Fruit fly (Drosophila melanogaster): ENCODE measurements around the gene CG31097.

CG31097 gene

dm6 chr3R:25247379-25247869 lies 50.2 kb downstream of the CG31097 start, which contains the start of the genes RpS27 and Nup37 (continued):
- TF ChIP-seq Deaf1 (tag; optimal IDR thresholded peaks at IDR 0.05), result peak; percentile 69
- peak; percentile 95 for TF ChIP-seq CG2120 (GFP tag; optimal IDR thresholded peaks at IDR 0.05)
- TF ChIP-seq CG5245 (GFP tag; optimal IDR thresholded peaks at IDR 0.05), result peak; percentile 98
- TF ChIP-seq ind (GFP tag; optimal IDR thresholded peaks at IDR 0.05), result peak; percentile 96
- peak; percentile 98 for TF ChIP-seq CG13296 (GFP tag; optimal IDR thresholded peaks at IDR 0.05)
- TF ChIP-seq HmgZ (tag; optimal IDR thresholded peaks at IDR 0.05), result peak; percentile 99
- TF ChIP-seq cad (GFP tag; optimal IDR thresholded peaks at IDR 0.05), result no peak
- peak; percentile 95 for TF ChIP-seq Dek (tag; optimal IDR thresholded peaks at IDR 0.05)
- peak; percentile 94 for TF ChIP-seq wdn (GFP tag; IDR thresholded peaks at IDR 0.05)
- TF ChIP-seq CG2129 (GFP tag; IDR thresholded peaks at IDR 0.05; ENCODE audit: partially characterized antibody), result no peak
- peak; percentile 98 for TF ChIP-seq Atf3 (GFP tag; optimal IDR thresholded peaks at IDR 0.05)
- peak; percentile 97 for TF ChIP-seq CG12942 (GFP tag; optimal IDR thresholded peaks at IDR 0.05)
- peak; percentile 95 for TF ChIP-seq gsb-n (tag; optimal IDR thresholded peaks at IDR 0.05)
- TF ChIP-seq grn (GFP tag; optimal IDR thresholded peaks at IDR 0.05), result peak; percentile 96
- peak; percentile 100 for TF ChIP-seq CG34376 (GFP tag; optimal IDR thresholded peaks at IDR 0.05)
- peak; percentile 50 to 93 for TF ChIP-seq bsh (GFP tag; optimal IDR thresholded peaks at IDR 0.05)
- TF ChIP-seq dimm (GFP tag; IDR thresholded peaks at IDR 0.05), result peak; percentile 92
- peak; percentile 98 for TF ChIP-seq CG7786 (GFP tag; optimal IDR thresholded peaks at IDR 0.05)
- TF ChIP-seq CG9609 (GFP tag; optimal IDR thresholded peaks at IDR 0.05), result peak; percentile 99
- peak; percentile 99 for TF ChIP-seq CHES-1-like (GFP tag; optimal IDR thresholded peaks at IDR 0.05)
- peak; percentile 94 for TF ChIP-seq CG4730 (GFP tag; IDR thresholded peaks at IDR 0.05)
- peak; percentile 99 for TF ChIP-seq BtbVII (GFP tag; optimal IDR thresholded peaks at IDR 0.05)
- peak; percentile 95 for TF ChIP-seq toy (GFP tag; IDR thresholded peaks at IDR 0.05)
- peak; percentile 97 for TF ChIP-seq org-1 (GFP tag; optimal IDR thresholded peaks at IDR 0.05)
- peak; percentile 94 for TF ChIP-seq kah (GFP tag; optimal IDR thresholded peaks at IDR 0.05)
- TF ChIP-seq YL-1 (GFP tag; optimal IDR thresholded peaks at IDR 0.05), result peak; percentile 100
- TF ChIP-seq Rx (GFP tag; IDR thresholded peaks at IDR 0.05), result peak; percentile 98
- TF ChIP-seq al (GFP tag; IDR thresholded peaks at IDR 0.05), result peak; percentile 95
- peak; percentile 98 for TF ChIP-seq CG18599 (GFP tag; optimal IDR thresholded peaks at IDR 0.05)
- peak; percentile 94 for TF ChIP-seq CG31388 (GFP tag; optimal IDR thresholded peaks at IDR 0.05)
- peak; percentile 91 for TF ChIP-seq cwo (GFP tag; optimal IDR thresholded peaks at IDR 0.05)
- peak; percentile 95 for TF ChIP-seq HLH3B (GFP tag; IDR thresholded peaks at IDR 0.05)
- peak; percentile 77 for TF ChIP-seq Dp (GFP tag; optimal IDR thresholded peaks at IDR 0.05)
- TF ChIP-seq lab (GFP tag; optimal IDR thresholded peaks at IDR 0.05), result peak; percentile 99
- peak; percentile 95 for TF ChIP-seq az2 (GFP tag; optimal IDR thresholded peaks at IDR 0.05)
- TF ChIP-seq CG34422 (GFP tag; IDR thresholded peaks at IDR 0.05), result peak; percentile 97
- peak; percentile 72 for TF ChIP-seq Elba2 (GFP tag; optimal IDR thresholded peaks at IDR 0.05)
- TF ChIP-seq CG8478 (optimal IDR thresholded peaks at IDR 0.05), result no peak
- TF ChIP-seq wek (GFP tag; optimal IDR thresholded peaks at IDR 0.05), result peak; percentile 97
- peak; percentile 80 for TF ChIP-seq CG32767 (GFP tag; IDR thresholded peaks at IDR 0.05)
- no peak for TF ChIP-seq inv (GFP tag; IDR thresholded peaks at IDR 0.05; ENCODE audit: partially characterized antibody)
- TF ChIP-seq vvl (GFP tag; IDR thresholded peaks at IDR 0.05), result peak; percentile 98
- TF ChIP-seq Camta (GFP tag; optimal IDR thresholded peaks at IDR 0.05), result peak; percentile 98
- peak; percentile 90 for TF ChIP-seq ERR (GFP tag; optimal IDR thresholded peaks at IDR 0.05)
- TF ChIP-seq Vsx1 (GFP tag; optimal IDR thresholded peaks at IDR 0.05), result peak; percentile 98
- TF ChIP-seq croc (GFP tag; conservative IDR thresholded peaks at IDR 0.05), result peak; percentile 88
- peak; percentile 93 for TF ChIP-seq CG17612 (GFP tag; IDR thresholded peaks at IDR 0.05)
- TF ChIP-seq Mrtf (GFP tag; IDR thresholded peaks at IDR 0.05), result peak; percentile 96
- peak; percentile 94 for TF ChIP-seq CG2116 (GFP tag; optimal IDR thresholded peaks at IDR 0.05)
- peak; percentile 95 for TF ChIP-seq Aef1 (GFP tag; IDR thresholded peaks at IDR 0.05)
- TF ChIP-seq CG1602 (GFP tag; optimal IDR thresholded peaks at IDR 0.05), result peak; percentile 95
